Fruit fly (Drosophila melanogaster): ENCODE data around the gene CG17612.

dm6 chr2L:4355066-4355465, 27.5 kb downstream of the CG17612 start:
- no peak for TF ChIP-seq D1 (tag; optimal IDR thresholded peaks at IDR 0.05)
- no peak for TF ChIP-seq fd96Ca (GFP tag; IDR thresholded peaks at IDR 0.05)
- no peak for TF ChIP-seq CG15710 (tag; optimal IDR thresholded peaks at IDR 0.05)
- peak; percentile 93 for TF ChIP-seq EcR (GFP tag; optimal IDR thresholded peaks at IDR 0.05)
- no peak for TF ChIP-seq CG34367 (tag; optimal IDR thresholded peaks at IDR 0.05)
- TF ChIP-seq Pif1A (GFP tag; optimal IDR thresholded peaks at IDR 0.05), result no peak

Measured in whole organism, pupa.